Fruit fly (Drosophila melanogaster) whole organism, embryonic: ENCODE measurements around the gene CG7841.

Experiments
- CG10654 ChIP-seq: fragments of 200-800 bp; sonication (Bioruptor generic); optimal IDR thresholded peaks from 2 replicates; lab custom pipeline; 2016; ENCODE audit warnings: missing biosample characterization, missing genetic modification characterization
- CG1603 ChIP-seq: fragments of 200-800 bp; sonication (Bioruptor generic); optimal IDR thresholded peaks from 2 replicates; lab custom pipeline; 2019; ENCODE audit warnings: missing biosample characterization, mild to moderate bottlenecking, missing genetic modification characterization, moderate library complexity
- CG17359 ChIP-seq: fragments of 200-800 bp; sonication (Bioruptor generic); optimal IDR thresholded peaks from 3 replicates; lab custom pipeline; 2018; ENCODE audit warnings: missing biosample characterization, mild to moderate bottlenecking, missing genetic modification characterization, moderate library complexity
- CG7556 ChIP-seq: fragments of 200-800 bp; sonication (Bioruptor generic); optimal IDR thresholded peaks from 2 replicates; lab custom pipeline; 2017; ENCODE audit warnings: missing biosample characterization, mild to moderate bottlenecking, missing genetic modification characterization
- corto ChIP-seq: fragments of 200-800 bp; sonication (Bioruptor generic); optimal IDR thresholded peaks from 2 replicates; lab custom pipeline; 2016; ENCODE audit warnings: missing biosample characterization, mild to moderate bottlenecking, missing genetic modification characterization, moderate library complexity

CG7841 gene

DNA sequence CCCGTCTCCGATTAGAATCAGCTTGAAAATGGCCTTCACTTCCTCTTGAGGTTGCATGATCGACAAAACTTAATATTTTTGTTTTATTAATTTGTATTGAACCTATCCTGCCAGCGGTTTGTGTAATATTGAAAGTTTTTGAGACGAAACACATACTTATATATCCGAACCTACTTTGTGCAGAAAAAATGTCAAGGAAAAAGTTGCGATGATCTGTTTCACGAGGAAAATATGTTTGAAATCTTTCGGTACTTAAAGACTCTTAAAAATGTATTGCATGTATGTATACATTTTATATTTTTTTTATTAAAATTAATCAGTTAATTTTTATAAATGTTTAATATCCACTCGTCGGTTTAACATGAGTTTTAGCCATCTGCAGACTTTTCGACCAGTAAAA, 22.8 kb downstream of the CG7841 start, which contains the start of gene Ran-like (continued):
- no peak for TF ChIP-seq CG1603 (tag; lab: Kevin White, UChicago)

dm6 chr3L:15474010-15474409, 34.0 kb downstream of the CG7841 start, which contains the start of gene cocoon:
Gene cocoon (minus strand): TSS chr3L:15474110.
- TF ChIP-seq corto = no peak
- TF ChIP-seq CG10654 (GFP tag; lab: Kevin White, UChicago) = no peak
- no peak for TF ChIP-seq CG7556 (GFP tag; lab: Kevin White, UChicago)
- TF ChIP-seq CG1603 (tag; lab: Kevin White, UChicago) = no peak
- TF ChIP-seq CG17359 (tag; lab: Kevin White, UChicago) = no peak
